Worm (Caenorhabditis elegans) whole organism, late embryonic: ENCODE results near the gene C25F9.14.

Source experiments
- K02D7.2 ChIP-seq: sonication (generic microtip); optimal IDR thresholded peaks from 2 replicates; lab custom pipeline; 2017; ENCODE audit warnings: mild to moderate bottlenecking, missing genetic modification characterization, missing compliant biosample characterization
- K09A11.1 ChIP-seq: sonication (generic microtip); optimal IDR thresholded peaks from 2 replicates; lab custom pipeline; 2017; ENCODE audit warnings: antibody characterized with exemption, mild to moderate bottlenecking, missing genetic modification characterization, missing compliant biosample characterization; ENCODE audit not compliant: insufficient read depth
- ama-1 ChIP-seq: fragments of 150-350 bp; optimal IDR thresholded peaks from 2 replicates; lab custom pipeline; 2014
- ceh-18 ChIP-seq: sonication (generic microtip); optimal IDR thresholded peaks from 2 replicates; lab custom pipeline; 2016; ENCODE audit warnings: missing genetic modification characterization, missing compliant biosample characterization
- ceh-19 ChIP-seq: fragments of 200-800 bp; sonication (Bioruptor generic); optimal IDR thresholded peaks from 2 replicates; lab custom pipeline; 2018; ENCODE audit warnings: mild to moderate bottlenecking, missing genetic modification characterization, missing compliant biosample characterization
- ceh-22 ChIP-seq: sonication (generic microtip); optimal IDR thresholded peaks from 2 replicates; lab custom pipeline; 2017; ENCODE audit warnings: missing biosample characterization, missing genetic modification characterization
- ceh-24 ChIP-seq: sonication (generic microtip); optimal IDR thresholded peaks from 2 replicates; lab custom pipeline; 2016; ENCODE audit warnings: mild to moderate bottlenecking, missing genetic modification characterization, missing compliant biosample characterization
- ceh-30 ChIP-seq: fragments of 150-350 bp; optimal IDR thresholded peaks from 2 replicates; lab custom pipeline; 2014; ENCODE audit warnings: missing biosample characterization, missing genetic modification characterization
- ceh-31 ChIP-seq: sonication (generic microtip); optimal IDR thresholded peaks from 2 replicates; lab custom pipeline; 2016; ENCODE audit warnings: missing genetic modification characterization, missing compliant biosample characterization
- ceh-6 ChIP-seq: fragments of 200-800 bp; sonication (Bioruptor generic); optimal IDR thresholded peaks from 2 replicates; lab custom pipeline; 2018; ENCODE audit warnings: mild to moderate bottlenecking, missing genetic modification characterization, missing compliant biosample characterization
- che-1 ChIP-seq: sonication (generic microtip); optimal IDR thresholded peaks from 2 replicates; lab custom pipeline; 2016; ENCODE audit warnings: mild to moderate bottlenecking, missing genetic modification characterization, missing compliant biosample characterization
- dve-1 ChIP-seq: sonication (generic microtip); optimal IDR thresholded peaks from 2 replicates; lab custom pipeline; 2017; ENCODE audit warnings: antibody characterized with exemption, mild to moderate bottlenecking, missing genetic modification characterization, missing compliant biosample characterization
- elt-2 ChIP-seq: sonication (generic microtip); optimal IDR thresholded peaks from 2 replicates; lab custom pipeline; 2016; ENCODE audit warnings: missing genetic modification reagents, missing genetic modification characterization, missing compliant biosample characterization
- elt-4 ChIP-seq: sonication (generic microtip); optimal IDR thresholded peaks from 2 replicates; lab custom pipeline; 2016; ENCODE audit warnings: missing genetic modification characterization, missing compliant biosample characterization
- eyg-1 ChIP-seq: sonication (generic microtip); optimal IDR thresholded peaks from 2 replicates; lab custom pipeline; 2016; ENCODE audit warnings: missing genotype, missing genetic modification characterization, missing compliant biosample characterization
- fax-1 ChIP-seq: sonication (generic microtip); optimal IDR thresholded peaks from 2 replicates; lab custom pipeline; 2016; ENCODE audit warnings: missing genotype, missing genetic modification characterization, missing compliant biosample characterization
- hlh-13 ChIP-seq: fragments of 200-800 bp; sonication (Bioruptor generic); optimal IDR thresholded peaks from 2 replicates; lab custom pipeline; 2018; ENCODE audit warnings: mild to moderate bottlenecking, missing genetic modification characterization, missing compliant biosample characterization
- hlh-15 ChIP-seq: sonication (generic microtip); optimal IDR thresholded peaks from 2 replicates; lab custom pipeline; 2016; ENCODE audit warnings: missing genetic modification characterization, missing compliant biosample characterization
- hlh-6 ChIP-seq: sonication (generic microtip); optimal IDR thresholded peaks from 2 replicates; lab custom pipeline; 2016; ENCODE audit warnings: missing genotype, missing genetic modification characterization, missing compliant biosample characterization
- lim-6 ChIP-seq: sonication (generic microtip); optimal IDR thresholded peaks from 2 replicates; lab custom pipeline; 2016; ENCODE audit warnings: missing genetic modification characterization, missing compliant biosample characterization
- mec-3 ChIP-seq: sonication (generic microtip); optimal IDR thresholded peaks from 2 replicates; lab custom pipeline; 2016; ENCODE audit warnings: borderline replicate concordance, missing genetic modification characterization, missing compliant biosample characterization
- nfya-1 ChIP-seq: sonication (generic microtip); optimal IDR thresholded peaks from 2 replicates; lab custom pipeline; 2017; ENCODE audit warnings: missing genetic modification characterization, mild to moderate bottlenecking, missing compliant biosample characterization, antibody characterized with exemption, moderate library complexity
- odd-2 ChIP-seq: sonication (generic microtip); optimal IDR thresholded peaks from 2 replicates; lab custom pipeline; 2017; ENCODE audit warnings: antibody characterized with exemption, mild to moderate bottlenecking, missing genetic modification characterization, missing compliant biosample characterization
- pha-4 ChIP-seq: fragments of 150-350 bp; optimal IDR thresholded peaks from 2 replicates; lab custom pipeline; 2018; ENCODE audit warnings: missing biosample characterization, missing genetic modification reagents, missing genetic modification characterization
- pqm-1 ChIP-seq: sonication (generic microtip); optimal IDR thresholded peaks from 2 replicates; lab custom pipeline; 2016; ENCODE audit warnings: missing genetic modification characterization, missing compliant biosample characterization
- pros-1 ChIP-seq: fragments of 150-350 bp; optimal IDR thresholded peaks from 2 replicates; lab custom pipeline; 2014; ENCODE audit warnings: missing biosample characterization, missing genetic modification reagents, missing genetic modification characterization
- ref-2 ChIP-seq: sonication (generic microtip); optimal IDR thresholded peaks from 2 replicates; lab custom pipeline; 2016; ENCODE audit warnings: missing genetic modification characterization, missing compliant biosample characterization
- sdc-2 ChIP-seq: sonication (generic microtip); optimal IDR thresholded peaks from 2 replicates; lab custom pipeline; 2016; ENCODE audit warnings: missing genotype, missing genetic modification characterization, missing compliant biosample characterization
- tbx-7 ChIP-seq: sonication (generic microtip); optimal IDR thresholded peaks from 2 replicates; lab custom pipeline; 2016; ENCODE audit warnings: missing genotype, missing genetic modification characterization, missing compliant biosample characterization
- ttx-3 ChIP-seq: sonication (generic microtip); optimal IDR thresholded peaks from 2 replicates; lab custom pipeline; 2016; ENCODE audit warnings: missing genetic modification reagents, missing genetic modification characterization, missing compliant biosample characterization
- unc-55 ChIP-seq: sonication (generic microtip); optimal IDR thresholded peaks from 2 replicates; lab custom pipeline; 2017; ENCODE audit warnings: missing biosample characterization, missing genetic modification reagents, missing genetic modification characterization

The C25F9.14 gene

ce11 chrV:19473842-19474514, 37.7 kb downstream of the C25F9.14 start, which contains the start of gene Y43F8B.10:
Gene Y43F8B.10, plus strand, starts transcription at chrV:19474464.
- no peak for TF ChIP-seq hlh-15 (tag; lab: Kevin White, UChicago)
- no peak for TF ChIP-seq unc-55
- no peak for TF ChIP-seq mec-3 (tag; lab: Kevin White, UChicago)
- no peak for TF ChIP-seq ceh-6 (GFP tag; lab: Kevin White, UChicago)
- TF ChIP-seq eyg-1: no peak
- TF ChIP-seq dve-1 (tag; lab: Kevin White, UChicago): no peak
- no peak for TF ChIP-seq che-1 (tag; lab: Kevin White, UChicago)
- no peak for TF ChIP-seq ceh-22 (tag; lab: Kevin White, UChicago)
- TF ChIP-seq elt-4 (tag; lab: Kevin White, UChicago): no peak

- TF ChIP-seq ceh-22 (tag; lab: Kevin White, UChicago): no peak
- TF ChIP-seq sdc-2 (tag; lab: Kevin White, UChicago): no peak
- no peak for TF ChIP-seq elt-2 (tag; lab: Kevin White, UChicago)
- no peak for TF ChIP-seq nfya-1 (tag; lab: Kevin White, UChicago)
- TF ChIP-seq K09A11.1 (tag; lab: Kevin White, UChicago): no peak
- no peak for TF ChIP-seq ceh-24 (tag; lab: Kevin White, UChicago)
- no peak for TF ChIP-seq ref-2 (tag; lab: Kevin White, UChicago)
- no peak for TF ChIP-seq pros-1
- no peak for TF ChIP-seq hlh-6 (tag; lab: Kevin White, UChicago)
- TF ChIP-seq che-1 (tag; lab: Kevin White, UChicago): no peak
- TF ChIP-seq ceh-30 (tag; lab: Kevin White, UChicago): no peak
- TF ChIP-seq, all 69 proteins: peak for 0
Observed at ce11 chrV:19477302-19477701, 41.0 kb downstream of the C25F9.14 start.

ce11 chrV:19477852-19478251, 41.6 kb downstream of the C25F9.14 start, which contains the start of gene Y43F8B.9:
Gene Y43F8B.9, plus strand, starts transcription at chrV:19478152.
- TF ChIP-seq elt-4 (tag; lab: Kevin White, UChicago): no peak
- TF ChIP-seq, all 69 proteins: peak for 0

ce11 chrV:19482535-19482934, 46.3 kb downstream of the C25F9.14 start, which contains the start of gene Y43F8B.22:
Gene Y43F8B.22, plus strand, starts transcription at chrV:19482835.
- TF ChIP-seq pha-4 (tag; lab: Kevin White, UChicago): no peak
- no peak for TF ChIP-seq ceh-31 (tag; lab: Kevin White, UChicago)
- no peak for TF ChIP-seq ama-1 (lab: Kevin White, UChicago)
- TF ChIP-seq lim-6 (tag; lab: Kevin White, UChicago): no peak
- TF ChIP-seq K02D7.2 (tag; lab: Kevin White, UChicago): no peak
- no peak for TF ChIP-seq ceh-19 (GFP tag; lab: Kevin White, UChicago)
- TF ChIP-seq ceh-24 (tag; lab: Kevin White, UChicago): no peak
- no peak for TF ChIP-seq ceh-18 (tag; lab: Kevin White, UChicago)
- no peak for TF ChIP-seq tbx-7 (tag; lab: Kevin White, UChicago)
- no peak for TF ChIP-seq ttx-3 (tag; lab: Kevin White, UChicago)
- no peak for TF ChIP-seq ceh-6 (GFP tag; lab: Kevin White, UChicago)
- TF ChIP-seq elt-4 (tag; lab: Kevin White, UChicago): no peak
- no peak for TF ChIP-seq odd-2 (tag; lab: Kevin White, UChicago)
- no peak for TF ChIP-seq fax-1 (tag; lab: Kevin White, UChicago)
- TF ChIP-seq pqm-1 (tag; lab: Kevin White, UChicago): no peak
- no peak for TF ChIP-seq hlh-13 (GFP tag; lab: Kevin White, UChicago)
- TF ChIP-seq, all 69 proteins: peak for 0

- TF ChIP-seq pros-1 (no peak), nfya-1 (tag; lab: Kevin White, UChicago) (no peak)
Observed at ce11 chrV:19484507-19484906, 48.2 kb downstream of the C25F9.14 start, which contains the start of gene Y43F8B.17. Gene Y43F8B.17, plus strand, starts transcription at chrV:19484721.
